Worm (Caenorhabditis elegans) whole organism, L4/young adult: Measurements from ENCODE around the gene daf-10.

Experiments used
- W03F9.2 ChIP-seq: fragments of 150-350 bp; optimal IDR thresholded peaks from 2 replicates; lab custom pipeline; 2014; ENCODE audit warnings: missing biosample characterization, missing genetic modification characterization
- him-1 ChIP-seq: sonication (generic microtip); optimal IDR thresholded peaks from 2 replicates; lab custom pipeline; 2016; ENCODE audit warnings: missing genotype, missing genetic modification reagents, missing genetic modification characterization, missing compliant biosample characterization

DNA sequence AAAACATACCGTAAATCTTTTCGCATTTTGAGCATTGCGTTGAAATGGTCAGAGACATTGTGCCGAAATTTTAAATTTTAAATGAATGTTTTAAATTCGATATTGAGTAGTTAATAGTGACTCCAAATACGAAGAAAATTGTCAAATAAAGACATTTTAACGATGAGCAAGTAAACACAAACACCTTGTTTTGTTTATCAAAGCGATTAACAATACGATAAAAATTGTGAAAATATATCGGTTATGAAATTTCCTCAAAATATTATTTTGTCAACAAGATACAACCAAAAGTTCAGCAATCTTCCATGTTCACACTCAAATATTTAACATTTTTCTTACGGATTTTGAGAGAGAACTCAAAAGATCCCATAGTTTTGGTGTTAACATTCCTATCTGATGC is 8.3 kb upstream of the daf-10 start, which contains the start of gene F23B2.10:
- TF ChIP-seq W03F9.2 (no peak), him-1 (no peak)
